Fruit fly (Drosophila melanogaster) whole organism, embryonic: Measurements from ENCODE around the gene AstA.

Experiments
- Atf3 ChIP-seq: fragments of 200-800 bp; sonication (Bioruptor generic); optimal IDR thresholded peaks from 3 replicates; lab custom pipeline; 2016; ENCODE audit warnings: missing biosample characterization, missing genetic modification characterization
- Atf6 ChIP-seq: fragments of 200-800 bp; sonication (Bioruptor generic); IDR thresholded peaks from 2 replicates; pipeline ENCODE4 v1.3.6; 2022; ENCODE audit warnings: missing biosample characterization, missing genetic modification characterization
- Blimp-1 ChIP-seq: fragments of 200-800 bp; sonication (Bioruptor generic); optimal IDR thresholded peaks from 3 replicates; lab custom pipeline; 2018; ENCODE audit warnings: missing biosample characterization, missing genetic modification characterization, mild to moderate bottlenecking, moderate library complexity, missing genetic modification reagents
- CG11398 ChIP-seq: fragments of 200-800 bp; sonication (Bioruptor generic); optimal IDR thresholded peaks from 2 replicates; lab custom pipeline; 2016; ENCODE audit warnings: missing biosample characterization, missing genetic modification characterization
- CG13296 ChIP-seq: fragments of 200-800 bp; sonication (Bioruptor generic); optimal IDR thresholded peaks from 3 replicates; lab custom pipeline; 2018; ENCODE audit warnings: missing biosample characterization, mild to moderate bottlenecking, missing genetic modification characterization
- CG13775 ChIP-seq: fragments of 200-800 bp; sonication (Bioruptor generic); optimal IDR thresholded peaks from 3 replicates; lab custom pipeline; 2017; ENCODE audit warnings: missing biosample characterization, mild to moderate bottlenecking, missing genetic modification characterization
- CG17328 ChIP-seq: fragments of 200-800 bp; sonication (Bioruptor generic); IDR thresholded peaks from 2 replicates; pipeline ENCODE4 v1.3.6; 2022; ENCODE audit warnings: missing biosample characterization, missing genetic modification characterization
- CG17361 ChIP-seq: fragments of 200-800 bp; sonication (Bioruptor generic); IDR thresholded peaks from 3 replicates; pipeline ENCODE4 v1.3.6; 2022; ENCODE audit warnings: missing biosample characterization, missing genetic modification characterization
- CG18262 ChIP-seq: fragments of 200-800 bp; optimal IDR thresholded peaks from 3 replicates; lab custom pipeline; 2019; ENCODE audit warnings: missing biosample characterization, mild to moderate bottlenecking, missing genetic modification characterization, moderate library complexity
- CG2129 ChIP-seq: fragments of 200-800 bp; sonication (Bioruptor generic); IDR thresholded peaks from 2 replicates; pipeline ENCODE4 v1.3.6; 2022; ENCODE audit warnings: missing biosample characterization, missing genetic modification characterization; ENCODE audit not compliant: partially characterized antibody
- CG30020 ChIP-seq: fragments of 200-800 bp; optimal IDR thresholded peaks from 2 replicates; lab custom pipeline; 2019; ENCODE audit warnings: missing biosample characterization, mild to moderate bottlenecking, missing genetic modification characterization, moderate library complexity
- CG31365 ChIP-seq: fragments of 200-800 bp; sonication (Bioruptor generic); optimal IDR thresholded peaks from 2 replicates; lab custom pipeline; 2018; ENCODE audit warnings: missing biosample characterization, mild to moderate bottlenecking, missing genetic modification characterization
- CG32532 ChIP-seq: fragments of 200-800 bp; sonication (Bioruptor generic); IDR thresholded peaks from 2 replicates; pipeline ENCODE4 v1.3.6; 2022; ENCODE audit warnings: missing biosample characterization, missing genetic modification characterization
- CG4282 ChIP-seq: fragments of 200-800 bp; sonication (Bioruptor generic); optimal IDR thresholded peaks from 2 replicates; lab custom pipeline; 2016; ENCODE audit warnings: missing biosample characterization, missing genetic modification characterization
- CG4328 ChIP-seq: fragments of 200-800 bp; sonication (Bioruptor generic); optimal IDR thresholded peaks from 3 replicates; lab custom pipeline; 2017; ENCODE audit warnings: missing biosample characterization, missing genetic modification reagents, missing genetic modification characterization
- CG6813 ChIP-seq: fragments of 200-800 bp; sonication (Bioruptor generic); optimal IDR thresholded peaks from 2 replicates; lab custom pipeline; 2017; ENCODE audit warnings: missing biosample characterization, missing genetic modification characterization, mild to moderate bottlenecking, moderate library complexity, missing genetic modification reagents
- CG7963 ChIP-seq: fragments of 200-800 bp; sonication (Bioruptor generic); IDR thresholded peaks from 3 replicates; pipeline ENCODE4 v1.3.6; 2022; ENCODE audit warnings: missing biosample characterization, missing genetic modification characterization; ENCODE audit not compliant: partially characterized antibody
- CG8924 ChIP-seq: fragments of 200-800 bp; optimal IDR thresholded peaks from 3 replicates; lab custom pipeline; 2019; ENCODE audit warnings: missing biosample characterization, mild to moderate bottlenecking, missing genetic modification characterization, moderate library complexity
- CG9932 ChIP-seq: fragments of 200-800 bp; sonication (Bioruptor generic); IDR thresholded peaks from 2 replicates; pipeline ENCODE4 v1.3.6; 2022; ENCODE audit warnings: missing biosample characterization, missing genetic modification characterization
- D19A ChIP-seq: fragments of 200-800 bp; optimal IDR thresholded peaks from 3 replicates; lab custom pipeline; 2019; ENCODE audit warnings: missing biosample characterization, mild to moderate bottlenecking, missing genetic modification characterization, moderate library complexity
- Dek ChIP-seq: fragments of 200-800 bp; sonication (Bioruptor generic); optimal IDR thresholded peaks from 3 replicates; lab custom pipeline; 2019; ENCODE audit warnings: missing biosample characterization, mild to moderate bottlenecking, missing genetic modification characterization, moderate library complexity
- E2f2 ChIP-seq: fragments of 200-800 bp; sonication (Bioruptor generic); IDR thresholded peaks from 2 replicates; pipeline ENCODE4 v1.3.6; 2022; ENCODE audit warnings: missing biosample characterization, missing genetic modification characterization
- Elba2 ChIP-seq: fragments of 200-800 bp; sonication (Bioruptor generic); optimal IDR thresholded peaks from 3 replicates; lab custom pipeline; 2016; ENCODE audit warnings: missing biosample characterization, missing genetic modification characterization
- Ets65A ChIP-seq: fragments of 200-800 bp; sonication (Bioruptor generic); peaks from one replicate; lab custom pipeline; 2016; ENCODE audit warnings: missing biosample characterization, missing genetic modification characterization
- Hey ChIP-seq: fragments of 200-800 bp; sonication (Bioruptor generic); optimal IDR thresholded peaks from 3 replicates; lab custom pipeline; 2018; ENCODE audit warnings: missing biosample characterization, mild to moderate bottlenecking, missing genetic modification characterization
- Hr78 ChIP-seq, 2 experiments: fragments of 200-800 bp in 1 of 2; fragments of >200 bp in 1 of 2; sonication (Bioruptor generic) in 1 of 2; optimal IDR thresholded peaks; 2 replicates each; lab custom pipeline; 2017 to 2019; ENCODE audit warnings: missing biosample characterization in 2 of 2, missing genetic modification characterization in 2 of 2, mild to moderate bottlenecking in 1 of 2, moderate library complexity in 1 of 2
- Med ChIP-seq: fragments of 200-800 bp; sonication (Bioruptor generic); peaks from one replicate; lab custom pipeline; 2016; ENCODE audit warnings: missing biosample characterization, missing genetic modification characterization, mild to moderate bottlenecking, inconsistent platforms, moderate library complexity
- Mrtf ChIP-seq: fragments of 200-800 bp; sonication (Bioruptor generic); IDR thresholded peaks from 3 replicates; pipeline ENCODE4 v1.3.6; 2022; ENCODE audit warnings: missing biosample characterization, missing genetic modification characterization
- Nf-YA ChIP-seq: fragments of 200-800 bp; sonication (Bioruptor generic); IDR thresholded peaks from 2 replicates; pipeline ENCODE4 v1.3.6; 2022; ENCODE audit warnings: missing biosample characterization, missing genetic modification characterization
- Nf-YC ChIP-seq: fragments of 200-800 bp; optimal IDR thresholded peaks from 3 replicates; lab custom pipeline; 2019; ENCODE audit warnings: missing biosample characterization, mild to moderate bottlenecking, missing genetic modification characterization, moderate library complexity
- Side ChIP-seq: fragments of 200-800 bp; sonication (Bioruptor generic); optimal IDR thresholded peaks from 2 replicates; lab custom pipeline; 2016; ENCODE audit warnings: missing biosample characterization, missing genetic modification characterization
- al ChIP-seq: fragments of 200-800 bp; sonication (Bioruptor generic); IDR thresholded peaks from 2 replicates; pipeline ENCODE4 v1.3.6; 2022; ENCODE audit warnings: missing biosample characterization, missing genetic modification characterization
- bab2 ChIP-seq: fragments of 200-800 bp; sonication (Bioruptor generic); optimal IDR thresholded peaks from 2 replicates; lab custom pipeline; 2016; ENCODE audit warnings: missing biosample characterization, missing genetic modification characterization
- ci ChIP-seq: fragments of 200-800 bp; sonication (Bioruptor generic); IDR thresholded peaks from 3 replicates; pipeline ENCODE4 v1.3.6; 2022; ENCODE audit warnings: missing biosample characterization, missing genetic modification characterization
- da ChIP-seq: fragments of 200-800 bp; sonication (Bioruptor generic); optimal IDR thresholded peaks from 2 replicates; lab custom pipeline; 2016; ENCODE audit warnings: missing biosample characterization, missing genetic modification characterization
- gsb-n ChIP-seq: fragments of 200-800 bp; sonication (Bioruptor generic); optimal IDR thresholded peaks from 3 replicates; lab custom pipeline; 2018; ENCODE audit warnings: missing biosample characterization, mild to moderate bottlenecking, missing genetic modification characterization
- hkb ChIP-seq, 2 experiments: fragments of 200-800 bp in 1 of 2; fragments of >200 bp in 1 of 2; sonication (Bioruptor generic) in 1 of 2; IDR thresholded peaks in 1 of 2; optimal IDR thresholded peaks in 1 of 2; 2 replicates each; pipeline versions ENCODE4 v1.3.6 to Lab custom; 2017 to 2022; ENCODE audit warnings: missing biosample characterization in 1 of 2, missing genetic modification characterization in 1 of 2
- ken ChIP-seq: fragments of 200-800 bp; sonication (Bioruptor generic); IDR thresholded peaks from 3 replicates; pipeline ENCODE4 v1.3.6; 2022; ENCODE audit warnings: missing biosample characterization, missing genetic modification characterization
- kni ChIP-seq: fragments of 200-800 bp; sonication (Bioruptor generic); optimal IDR thresholded peaks from 3 replicates; lab custom pipeline; 2017; ENCODE audit warnings: mild to moderate bottlenecking, missing biosample characterization, missing genetic modification reagents, missing genetic modification characterization
- maf-S ChIP-seq: fragments of 200-800 bp; sonication (Bioruptor generic); optimal IDR thresholded peaks from 2 replicates; lab custom pipeline; 2016; ENCODE audit warnings: missing biosample characterization, missing genetic modification characterization
- nerfin-1 ChIP-seq: fragments of 200-800 bp; sonication (Bioruptor generic); optimal IDR thresholded peaks from 3 replicates; lab custom pipeline; 2019; ENCODE audit warnings: missing biosample characterization, mild to moderate bottlenecking, missing genetic modification characterization, moderate library complexity
- odd ChIP-seq: fragments of 200-800 bp; sonication (Bioruptor generic); optimal IDR thresholded peaks from 2 replicates; lab custom pipeline; 2017; ENCODE audit warnings: missing biosample characterization, mild to moderate bottlenecking, missing genetic modification characterization
- rib ChIP-seq: fragments of 200-800 bp; sonication (Bioruptor generic); IDR thresholded peaks from 2 replicates; pipeline ENCODE4 v1.3.6; 2022; ENCODE audit warnings: missing biosample characterization, missing genetic modification characterization
- sc ChIP-seq, 3 experiments: fragments of >200 bp in 2 of 3; fragments of 200-800 bp in 1 of 3; sonication (Bioruptor generic) in 1 of 3; optimal IDR thresholded peaks; 2 replicates in 2 of 3; 3 replicates in 1 of 3; lab custom pipeline; 2017; ENCODE audit warnings: mild to moderate bottlenecking in 1 of 3, missing biosample characterization in 1 of 3, missing genetic modification characterization in 1 of 3, missing genetic modification reagents in 1 of 3
- sens ChIP-seq: fragments of 200-800 bp; sonication (Bioruptor generic); peaks from one replicate; lab custom pipeline; 2016; ENCODE audit warnings: missing biosample characterization, missing genetic modification characterization
- zf30C ChIP-seq: fragments of 200-800 bp; sonication (Bioruptor generic); optimal IDR thresholded peaks from 3 replicates; lab custom pipeline; 2018; ENCODE audit warnings: missing biosample characterization, mild to moderate bottlenecking, missing genetic modification characterization

Gene AstA

DNA sequence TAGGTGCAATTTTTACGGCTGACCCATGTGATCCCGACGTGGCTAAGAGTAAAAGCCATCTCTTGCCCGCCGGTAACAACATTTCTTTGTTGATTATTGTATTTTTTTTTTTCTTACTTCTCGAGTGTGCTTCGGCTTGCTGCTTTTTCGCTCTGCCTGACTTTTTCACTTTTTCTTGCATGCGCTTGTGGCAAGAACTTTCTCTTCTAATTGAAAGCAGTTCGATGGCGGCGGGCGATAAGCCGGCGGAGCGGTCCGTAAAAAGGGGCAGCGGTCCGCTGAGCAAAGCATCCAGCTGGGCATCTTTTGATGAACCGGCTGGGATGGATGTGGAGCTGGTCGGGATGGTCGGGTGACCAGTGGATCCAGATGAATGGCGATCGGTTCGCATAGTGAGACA lies 8.1 kb upstream of the AstA start:
- no peak for TF ChIP-seq sens (GFP tag; lab: Kevin White, UChicago)
- no peak for TF ChIP-seq CG17361 (GFP tag; lab: Robert Waterston, UW)
- peak; percentile 84 for TF ChIP-seq Blimp-1 (GFP tag; lab: Kevin White, UChicago)
- TF ChIP-seq kni, result peak; percentile 39
- peak; percentile 62 for TF ChIP-seq Ets65A (GFP tag; lab: Kevin White, UChicago)

dm6 chr3R:24771273-24772231 lies 6.7 kb upstream of the AstA start, which contains the start of gene CG42331:
Gene CG42331, plus strand, starts transcription at chr3R:24772181.
- TF ChIP-seq al (peak; percentile 48; the same call in 1 of the 2 replicates), CG11398 (GFP tag; lab: Kevin White, UChicago) (no peak), Nf-YA (GFP tag; lab: Robert Waterston, UW) (no peak), CG18262 (tag; lab: Kevin White, UChicago) (peak; percentile 55), Hey (tag; lab: Kevin White, UChicago) (peak; percentile 95), Atf3 (no peak), sc (optimal IDR thresholded peaks at IDR 0.05; lab: Kevin White, UChicago) (no peak), sc (GFP tag; optimal IDR thresholded peaks at IDR 0.05; lab: Kevin White, UChicago) (peak; percentile 8), CG4328 (GFP tag; lab: Kevin White, UChicago) (peak; percentile 9), CG30020 (tag; lab: Kevin White, UChicago) (no peak), CG2129 (GFP tag; lab: Robert Waterston, UW) (no peak), CG17328 (GFP tag; lab: Robert Waterston, UW) (no peak), bab2 (GFP tag; lab: Kevin White, UChicago) (peak; percentile 36), CG13296 (GFP tag; lab: Kevin White, UChicago) (peak; percentile 47), da (GFP tag; lab: Kevin White, UChicago) (no peak), maf-S (GFP tag; lab: Kevin White, UChicago) (peak; percentile 21), CG6813 (peak; percentile 38), CG7963 (GFP tag; lab: Robert Waterston, UW) (no peak), ken (no peak; the same call in 2 of the 3 replicates), odd (GFP tag; lab: Kevin White, UChicago) (peak; percentile 24), Mrtf (GFP tag; lab: Robert Waterston, UW) (no peak), rib (GFP tag; lab: Robert Waterston, UW) (no peak), ci (GFP tag; lab: Robert Waterston, UW) (peak; percentile 45; the same call in 2 of the 3 replicates), CG31365 (tag; lab: Kevin White, UChicago) (no peak), nerfin-1 (peak; percentile 34), sens (GFP tag; lab: Kevin White, UChicago) (peak; percentile 87), Elba2 (GFP tag; lab: Kevin White, UChicago) (no peak), Nf-YC (tag; lab: Kevin White, UChicago) (peak; percentile 65), CG32532 (GFP tag; lab: Robert Waterston, UW) (no peak), zf30C (GFP tag; lab: Kevin White, UChicago) (no peak), D19A (peak; percentile 98), E2f2 (GFP tag; lab: Robert Waterston, UW) (no peak), CG4282 (GFP tag; lab: Kevin White, UChicago) (no peak), hkb (optimal IDR thresholded peaks at IDR 0.05; lab: Kevin White, UChicago) (no peak), hkb (GFP tag; IDR thresholded peaks at IDR 0.05; lab: Robert Waterston, UW) (peak; percentile 61), CG9932 (GFP tag; lab: Robert Waterston, UW) (0 out of 2 replicates have a peak, but pooled peaks have one; percentile 6), CG13775 (GFP tag; lab: Kevin White, UChicago) (peak; percentile 4), Side (GFP tag; lab: Kevin White, UChicago) (peak; percentile 10), Hr78 (GFP tag; optimal IDR thresholded peaks at IDR 0.05; lab: Kevin White, UChicago) (peak in 1 of 2 experiments; percentile 64), gsb-n (tag; lab: Kevin White, UChicago) (peak; percentile 54), CG8924 (tag; lab: Kevin White, UChicago) (peak; percentile 62), Atf6 (GFP tag; lab: Robert Waterston, UW) (peak; percentile 56; the same call in 1 of the 2 replicates), Med (GFP tag; lab: Kevin White, UChicago) (peak; percentile 85), Dek (tag; lab: Kevin White, UChicago) (peak; percentile 60)
